Fruit fly (Drosophila melanogaster): ENCODE data around the gene kst.

Gene kst

dm6 chr3L:3325925-3326903 is 10.4 kb upstream of the kst start, which contains the start of gene Gtpx (continued):
- TF ChIP-seq trh (GFP tag; optimal IDR thresholded peaks at IDR 0.05) (no peak), CG18764 (GFP tag; optimal IDR thresholded peaks at IDR 0.05) (no peak), CG13296 (GFP tag; optimal IDR thresholded peaks at IDR 0.05) (no peak), ara (GFP tag; IDR thresholded peaks at IDR 0.05) (no peak), Antp (GFP tag; optimal IDR thresholded peaks at IDR 0.05) (peak; percentile 27), CG14441 (GFP tag; IDR thresholded peaks at IDR 0.05) (peak; percentile 51; the same call in 1 of the 2 replicates), p53 (GFP tag; optimal IDR thresholded peaks at IDR 0.05) (peak; percentile 31), H15 (GFP tag; IDR thresholded peaks at IDR 0.05) (no peak), CG30020 (tag; optimal IDR thresholded peaks at IDR 0.05) (peak; percentile 35), Dll (GFP tag; IDR thresholded peaks at IDR 0.05; ENCODE audit: partially characterized antibody) (peak; percentile 51; the same call in 2 of the 4 replicates), CG15601 (tag; optimal IDR thresholded peaks at IDR 0.05) (peak; percentile 48), cg (GFP tag; optimal IDR thresholded peaks at IDR 0.05) (peak; percentile 71), CG13624 (GFP tag; optimal IDR thresholded peaks at IDR 0.05) (peak; percentile 73), nerfin-2 (GFP tag; IDR thresholded peaks at IDR 0.05; ENCODE audit: partially characterized antibody) (no peak), Ets97D (GFP tag; optimal IDR thresholded peaks at IDR 0.05) (peak; percentile 77), pb (GFP tag; optimal IDR thresholded peaks at IDR 0.05) (no peak), grn (GFP tag; optimal IDR thresholded peaks at IDR 0.05) (no peak), Dbx (GFP tag; IDR thresholded peaks at IDR 0.05) (no peak), CG2875 (GFP tag; optimal IDR thresholded peaks at IDR 0.05) (no peak), CG6272 (GFP tag; IDR thresholded peaks at IDR 0.05) (no peak), inv (GFP tag; IDR thresholded peaks at IDR 0.05; ENCODE audit: partially characterized antibody) (no peak), CG4820 (GFP tag; optimal IDR thresholded peaks at IDR 0.05) (no peak), tll (GFP tag; optimal IDR thresholded peaks at IDR 0.05) (peak in 1 of 2 experiments; percentile 8), CG6813 (GFP tag; optimal IDR thresholded peaks at IDR 0.05) (no peak), ac (GFP tag; optimal IDR thresholded peaks at IDR 0.05) (no peak), ftz-f1 (GFP tag; optimal IDR thresholded peaks at IDR 0.05) (peak; percentile 53), pho (GFP tag; optimal IDR thresholded peaks at IDR 0.05) (peak; percentile 54), Ravus (GFP tag; IDR thresholded peaks at IDR 0.05) (no peak), CG31441 (GFP tag; IDR thresholded peaks at IDR 0.05) (no peak; the same call in 1 of the 2 replicates), CG18619 (GFP tag; optimal IDR thresholded peaks at IDR 0.05) (peak; percentile 46), CG10431 (GFP tag; optimal IDR thresholded peaks at IDR 0.05) (no peak), her (GFP tag; optimal IDR thresholded peaks at IDR 0.05) (no peak), Doc2 (GFP tag; IDR thresholded peaks at IDR 0.05) (no peak), jumu (GFP tag; optimal IDR thresholded peaks at IDR 0.05) (peak; percentile 25), Dref (GFP tag; IDR thresholded peaks at IDR 0.05) (peak; percentile 31; the same call in 1 of the 2 replicates), Hey (tag; optimal IDR thresholded peaks at IDR 0.05) (no peak), CG30431 (GFP tag; optimal IDR thresholded peaks at IDR 0.05) (no peak), z (GFP tag; IDR thresholded peaks at IDR 0.05) (no peak), CG7745 (tag; optimal IDR thresholded peaks at IDR 0.05) (no peak), Asciz (GFP tag; optimal IDR thresholded peaks at IDR 0.05) (no peak), Mrtf (GFP tag; IDR thresholded peaks at IDR 0.05) (no peak), CG15479 (GFP tag; optimal IDR thresholded peaks at IDR 0.05) (no peak), HmgD (GFP tag; optimal IDR thresholded peaks at IDR 0.05) (peak; percentile 29), CG32772 (GFP tag; IDR thresholded peaks at IDR 0.05) (no peak), Ssrp (tag; optimal IDR thresholded peaks at IDR 0.05) (peak; percentile 14), Sin3A (optimal IDR thresholded peaks at IDR 0.05) (peak; percentile 96), Lim3 (GFP tag; IDR thresholded peaks at IDR 0.05) (no peak), pros (GFP tag; optimal IDR thresholded peaks at IDR 0.05) (no peak), CG14965 (GFP tag; optimal IDR thresholded peaks at IDR 0.05; ENCODE audit: borderline replicate concordance) (no peak)
